Worm (Caenorhabditis elegans): ENCODE data around the gene K07F5.14.

DNA sequence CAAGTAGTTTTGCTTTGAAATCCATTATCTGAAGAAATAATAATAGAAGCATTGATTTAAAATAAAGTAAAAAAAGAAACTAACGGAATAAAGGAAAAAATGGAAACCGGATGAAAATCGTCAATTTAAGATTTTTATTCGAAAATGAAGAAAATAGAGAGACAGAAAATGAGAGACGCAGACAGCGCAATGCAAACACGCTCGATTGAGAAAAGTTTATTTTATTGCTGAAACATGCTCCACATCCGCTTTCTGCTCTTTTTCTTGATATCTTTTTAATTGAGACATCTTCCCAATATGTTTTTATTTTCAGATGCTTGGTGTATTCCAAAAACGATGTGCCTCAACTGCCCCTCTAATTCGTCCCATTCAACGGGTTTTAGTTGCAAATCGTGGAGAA lies 22.2 kb downstream of the K07F5.14 start, which contains the start of the genes prp-18 and mccc-1:
- TF ChIP-seq elt-1 (tag; optimal IDR thresholded peaks at IDR 0.05; ENCODE audit: borderline replicate concordance, insufficient read depth) (no peak), pha-4 (tag; optimal IDR thresholded peaks at IDR 0.05) (peak; percentile 36), ces-1 (GFP tag; optimal IDR thresholded peaks at IDR 0.05) (peak; percentile 87)
